Worm (Caenorhabditis elegans): ENCODE measurements around the gene nhr-20.

nhr-20 gene

ce11 chrIII:4187845-4188244, 45.2 kb downstream of the nhr-20 start, which contains the start of gene R74.2:
TSS of gene R74.2 (plus strand) at chrIII:4188160.
- TF ChIP-seq unc-55 (GFP tag; optimal IDR thresholded peaks at IDR 0.05), result no peak
- no peak for TF ChIP-seq nhr-11 (tag; optimal IDR thresholded peaks at IDR 0.05)
- TF ChIP-seq odd-2 (tag; optimal IDR thresholded peaks at IDR 0.05), result no peak

- TF ChIP-seq sdc-2 (tag; optimal IDR thresholded peaks at IDR 0.05), result no peak
- no peak for TF ChIP-seq fax-1 (tag; optimal IDR thresholded peaks at IDR 0.05)
- TF ChIP-seq elt-2 (tag; optimal IDR thresholded peaks at IDR 0.05), result no peak
These were observed 46.2 kb downstream of the nhr-20 start, which contains the start of gene lars-1 for ce11 chrIII:4186751-4187309. TSS of gene lars-1 (minus strand) at chrIII:4186801.

- TF ChIP-seq T23F11.4 (GFP tag; optimal IDR thresholded peaks at IDR 0.05) (no peak), C38D4.7 (GFP tag; optimal IDR thresholded peaks at IDR 0.05) (no peak), pha-4 (tag; optimal IDR thresholded peaks at IDR 0.05) (no peak), ahr-1 (tag; optimal IDR thresholded peaks at IDR 0.05) (no peak), rnt-1 (tag; optimal IDR thresholded peaks at IDR 0.05) (no peak), ztf-16 (tag; optimal IDR thresholded peaks at IDR 0.05) (no peak), dve-1 (tag; optimal IDR thresholded peaks at IDR 0.05) (no peak), tbx-7 (tag; optimal IDR thresholded peaks at IDR 0.05) (no peak), K02D7.2 (tag; optimal IDR thresholded peaks at IDR 0.05) (no peak)
These were observed 51.7 kb downstream of the nhr-20 start, which contains the start of gene C16C10.1 for ce11 chrIII:4181338-4181737. TSS of gene C16C10.1 (minus strand) at chrIII:4181438.

All from whole organism, late embryonic.